Worm (Caenorhabditis elegans) whole organism, late embryonic: ENCODE data around the gene R10E4.3.

Source experiments
- C08G9.2 ChIP-seq: sonication (generic microtip); optimal IDR thresholded peaks from 2 replicates; lab custom pipeline; 2016; ENCODE audit warnings: mild to moderate bottlenecking, missing genetic modification characterization, moderate library complexity, missing compliant biosample characterization
- Y22D7AL.16 ChIP-seq: sonication (generic microtip); optimal IDR thresholded peaks from 2 replicates; lab custom pipeline; 2016; ENCODE audit warnings: missing genetic modification characterization, missing compliant biosample characterization
- ceh-31 ChIP-seq: sonication (generic microtip); optimal IDR thresholded peaks from 2 replicates; lab custom pipeline; 2016; ENCODE audit warnings: missing genetic modification characterization, missing compliant biosample characterization
- ceh-34 ChIP-seq: sonication (generic microtip); optimal IDR thresholded peaks from 2 replicates; lab custom pipeline; 2016; ENCODE audit warnings: mild to moderate bottlenecking, missing genetic modification characterization, missing compliant biosample characterization
- ceh-45 ChIP-seq: fragments of 200-800 bp; sonication (Bioruptor generic); IDR thresholded peaks from 2 replicates; pipeline ENCODE4 v1.3.6; 2022; ENCODE audit warnings: missing genetic modification reagents, missing genetic modification characterization, missing compliant biosample characterization
- dve-1 ChIP-seq: sonication (generic microtip); optimal IDR thresholded peaks from 2 replicates; lab custom pipeline; 2017; ENCODE audit warnings: antibody characterized with exemption, mild to moderate bottlenecking, missing genetic modification characterization, missing compliant biosample characterization
- ets-4 ChIP-seq: sonication (generic microtip); optimal IDR thresholded peaks from 2 replicates; lab custom pipeline; 2016; ENCODE audit warnings: missing genetic modification characterization, missing compliant biosample characterization
- hlh-30 ChIP-seq: sonication (generic microtip); optimal IDR thresholded peaks from 2 replicates; lab custom pipeline; 2017; ENCODE audit warnings: antibody characterized with exemption, missing genetic modification characterization, missing compliant biosample characterization; ENCODE audit not compliant: insufficient read depth
- lin-11 ChIP-seq: fragments of 200-800 bp; sonication (Bioruptor generic); optimal IDR thresholded peaks from 2 replicates; lab custom pipeline; 2018; ENCODE audit warnings: mild to moderate bottlenecking, missing genetic modification characterization, missing compliant biosample characterization
- nfya-1 ChIP-seq: sonication (generic microtip); optimal IDR thresholded peaks from 2 replicates; lab custom pipeline; 2017; ENCODE audit warnings: missing genetic modification characterization, mild to moderate bottlenecking, missing compliant biosample characterization, antibody characterized with exemption, moderate library complexity
- tbx-2 ChIP-seq: sonication (generic microtip); optimal IDR thresholded peaks from 2 replicates; lab custom pipeline; 2016; ENCODE audit warnings: missing genetic modification characterization, missing compliant biosample characterization
- zip-5 ChIP-seq: sonication (generic microtip); optimal IDR thresholded peaks from 2 replicates; lab custom pipeline; 2016; ENCODE audit warnings: missing genetic modification characterization, missing compliant biosample characterization

ce11 chrIII:4263048-4263447 lies 24.2 kb downstream of the R10E4.3 start, which contains the start of gene T08A11.1:
- no peak for TF ChIP-seq ceh-34 (tag; lab: Kevin White, UChicago)
- TF ChIP-seq hlh-30 (tag; lab: Kevin White, UChicago), result no peak
- no peak for TF ChIP-seq C08G9.2 (tag; lab: Kevin White, UChicago)
- TF ChIP-seq ceh-45 (GFP tag; lab: Robert Waterston, UW), result no peak
- no peak for TF ChIP-seq lin-11
- TF ChIP-seq tbx-2 (tag; lab: Kevin White, UChicago), result no peak
- no peak for TF ChIP-seq Y22D7AL.16 (tag; lab: Kevin White, UChicago)
- no peak for TF ChIP-seq ets-4 (tag; lab: Kevin White, UChicago)
- no peak for TF ChIP-seq dve-1 (tag; lab: Kevin White, UChicago)
- no peak for TF ChIP-seq ceh-31 (tag; lab: Kevin White, UChicago)
- TF ChIP-seq zip-5 (tag; lab: Kevin White, UChicago), result no peak
- TF ChIP-seq nfya-1 (tag; lab: Kevin White, UChicago), result no peak
